Fruit fly (Drosophila melanogaster): ENCODE data around the gene Pfdn6.

Pfdn6 gene

dm6 chr3L:19902560-19903399 is 20.7 kb upstream of the Pfdn6 start (continued):
- TF ChIP-seq chm (GFP tag; IDR thresholded peaks at IDR 0.05) (peak; percentile 96), ftz-f1 (GFP tag; optimal IDR thresholded peaks at IDR 0.05) (peak; percentile 65), Hr3 (GFP tag; optimal IDR thresholded peaks at IDR 0.05) (peak; percentile 92), z (GFP tag; IDR thresholded peaks at IDR 0.05) (0 out of 3 replicates have a peak, but pooled peaks have one; percentile 18), peb (GFP tag; IDR thresholded peaks at IDR 0.05) (peak; percentile 85), Bgb (GFP tag; IDR thresholded peaks at IDR 0.05; ENCODE audit: partially characterized antibody) (no peak), fd96Cb (tag; optimal IDR thresholded peaks at IDR 0.05) (peak; percentile 87), CG30020 (tag; optimal IDR thresholded peaks at IDR 0.05) (peak; percentile 64), BEAF-32 (GFP tag; optimal IDR thresholded peaks at IDR 0.05) (peak; percentile 17), Xbp1 (GFP tag; optimal IDR thresholded peaks at IDR 0.05) (peak; percentile 96), Deaf1 (tag; optimal IDR thresholded peaks at IDR 0.05) (peak; percentile 91), CG11723 (GFP tag; optimal IDR thresholded peaks at IDR 0.05) (peak; percentile 89), Atf-2 (GFP tag; optimal IDR thresholded peaks at IDR 0.05) (peak; percentile 92), CG15073 (GFP tag; optimal IDR thresholded peaks at IDR 0.05) (peak; percentile 70), HLH3B (GFP tag; IDR thresholded peaks at IDR 0.05) (peak; percentile 96), CG3847 (GFP tag; IDR thresholded peaks at IDR 0.05) (peak; percentile 95), CG14710 (tag; optimal IDR thresholded peaks at IDR 0.05) (peak; percentile 67), HHEX (GFP tag; optimal IDR thresholded peaks at IDR 0.05) (peak; percentile 93), CG6854 (GFP tag; optimal IDR thresholded peaks at IDR 0.05) (peak; percentile 93), Nf-YA (GFP tag; IDR thresholded peaks at IDR 0.05) (peak; percentile 67), CG13296 (GFP tag; optimal IDR thresholded peaks at IDR 0.05) (peak; percentile 94), sd (tag; optimal IDR thresholded peaks at IDR 0.05) (peak; percentile 79), Sry-β (GFP tag; optimal IDR thresholded peaks at IDR 0.05) (peak; percentile 57), ranshi (GFP tag; IDR thresholded peaks at IDR 0.05) (peak; percentile 86; the same call in 1 of the 2 replicates), slp2 (GFP tag; optimal IDR thresholded peaks at IDR 0.05) (peak; percentile 94), C15 (GFP tag; IDR thresholded peaks at IDR 0.05) (0 out of 3 replicates have a peak, but pooled peaks have one; percentile 50), CG17829 (tag; optimal IDR thresholded peaks at IDR 0.05) (peak; percentile 87), CG10462 (GFP tag; optimal IDR thresholded peaks at IDR 0.05) (peak; percentile 84), CG17802 (tag; optimal IDR thresholded peaks at IDR 0.05) (peak; percentile 65), CG9876 (GFP tag; optimal IDR thresholded peaks at IDR 0.05) (peak; percentile 90), sug (tag; optimal IDR thresholded peaks at IDR 0.05) (peak; percentile 75), schlank (tag; optimal IDR thresholded peaks at IDR 0.05) (peak; percentile 91), gcm (GFP tag; optimal IDR thresholded peaks at IDR 0.05) (peak; percentile 89), ewg (GFP tag; optimal IDR thresholded peaks at IDR 0.05) (peak; percentile 84), CG13775 (GFP tag; optimal IDR thresholded peaks at IDR 0.05) (peak; percentile 87), CG4404 (GFP tag; IDR thresholded peaks at IDR 0.05) (peak; percentile 70; the same call in 1 of the 2 replicates), seq (GFP tag; IDR thresholded peaks at IDR 0.05) (peak; percentile 96), CG4730 (GFP tag; IDR thresholded peaks at IDR 0.05) (peak; percentile 92), tna (GFP tag; IDR thresholded peaks at IDR 0.05; ENCODE audit: partially characterized antibody) (no peak), exex (tag; optimal IDR thresholded peaks at IDR 0.05) (peak; percentile 46), mld (GFP tag; IDR thresholded peaks at IDR 0.05; ENCODE audit: partially characterized antibody) (no peak), nom (GFP tag; optimal IDR thresholded peaks at IDR 0.05) (peak; percentile 95), CG10147 (GFP tag; optimal IDR thresholded peaks at IDR 0.05) (peak; percentile 92), zfh1 (GFP tag; IDR thresholded peaks at IDR 0.05) (peak; percentile 89), D (optimal IDR thresholded peaks at IDR 0.05) (no peak), D (GFP tag; optimal IDR thresholded peaks at IDR 0.05) (peak; percentile 52), Ssrp (tag; optimal IDR thresholded peaks at IDR 0.05) (peak; percentile 92), h (optimal IDR thresholded peaks at IDR 0.05) (no peak), Antp (GFP tag; optimal IDR thresholded peaks at IDR 0.05) (peak; percentile 98)

Measured in whole organism, embryonic.